Worm (Caenorhabditis elegans): ENCODE data around the gene osm-9.

- TF ChIP-seq nhr-237 (tag; optimal IDR thresholded peaks at IDR 0.05) (no peak), ztf-1 (GFP tag; conservative IDR thresholded peaks at IDR 0.05) (no peak), lin-13 (GFP tag; optimal IDR thresholded peaks at IDR 0.05) (no peak), ceh-16 (tag; optimal IDR thresholded peaks at IDR 0.05) (no peak), C34F6.9 (tag; optimal IDR thresholded peaks at IDR 0.05) (no peak), ZK546.5 (tag; optimal IDR thresholded peaks at IDR 0.05) (no peak), lin-11 (tag; optimal IDR thresholded peaks at IDR 0.05) (no peak), ztf-4 (tag; optimal IDR thresholded peaks at IDR 0.05) (no peak), unc-62 (GFP tag; optimal IDR thresholded peaks at IDR 0.05) (no peak), snpc-4 (tag; optimal IDR thresholded peaks at IDR 0.05) (no peak), nhr-12 (tag; optimal IDR thresholded peaks at IDR 0.05) (no peak), ama-1 (optimal IDR thresholded peaks at IDR 0.05) (no peak), R02D3.7 (tag; optimal IDR thresholded peaks at IDR 0.05) (no peak), elt-3 (tag; optimal IDR thresholded peaks at IDR 0.05) (no peak)
Measured at ce11 chrIV:3606285-3606834, 49.1 kb upstream of the osm-9 start, which contains the start of the genes Y37E11B.10 and kgb-2.
